Fruit fly (Drosophila melanogaster): ENCODE data around the gene eRF1.

Gene eRF1

DNA sequence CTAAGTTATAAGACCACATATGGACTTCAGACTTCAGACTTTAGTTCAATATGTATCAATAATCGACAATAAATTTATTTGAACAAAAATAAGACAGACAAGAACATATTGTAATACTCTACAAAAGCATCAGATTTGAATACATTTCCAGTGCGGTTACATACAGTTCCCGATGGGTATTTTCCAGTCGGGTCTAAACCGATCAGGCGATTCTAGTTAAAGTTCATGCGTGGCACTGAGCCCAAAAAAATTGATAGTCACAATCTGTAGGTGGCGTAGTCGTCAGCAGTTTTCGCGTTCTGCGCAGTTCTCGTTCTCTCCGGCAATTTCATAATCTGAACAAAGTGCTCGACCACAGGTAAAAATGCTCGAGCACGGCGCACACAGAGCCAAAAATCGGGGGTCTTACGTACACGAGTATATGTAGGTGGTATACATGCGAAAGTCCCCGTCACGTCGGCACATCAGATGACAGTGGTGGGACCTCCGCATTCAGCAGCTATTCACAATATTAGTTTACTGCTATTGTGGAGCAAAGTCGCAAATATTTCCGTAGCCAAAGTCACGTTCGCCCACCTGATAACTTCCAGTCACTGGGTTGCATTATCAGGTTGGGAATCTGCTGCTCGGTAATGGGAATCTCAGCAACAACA lies 47.2 kb downstream of the eRF1 start (continued):
- TF ChIP-seq dati (GFP tag; IDR thresholded peaks at IDR 0.05) (no peak), Side (GFP tag; optimal IDR thresholded peaks at IDR 0.05) (no peak), p53 (GFP tag; optimal IDR thresholded peaks at IDR 0.05) (no peak), CG18262 (tag; optimal IDR thresholded peaks at IDR 0.05) (peak; percentile 22), kay (GFP tag; optimal IDR thresholded peaks at IDR 0.05) (no peak), CG18764 (GFP tag; optimal IDR thresholded peaks at IDR 0.05) (no peak), Fer3 (tag; optimal IDR thresholded peaks at IDR 0.05) (peak; percentile 31), Hey (tag; optimal IDR thresholded peaks at IDR 0.05) (peak; percentile 40), CG10431 (GFP tag; optimal IDR thresholded peaks at IDR 0.05) (peak; percentile 63), lilli (GFP tag; optimal IDR thresholded peaks at IDR 0.05) (peak; percentile 80), CG15073 (GFP tag; optimal IDR thresholded peaks at IDR 0.05) (peak; percentile 40), en (GFP tag; optimal IDR thresholded peaks at IDR 0.05) (no peak), CG10565 (GFP tag; optimal IDR thresholded peaks at IDR 0.05) (no peak), CG17612 (GFP tag; IDR thresholded peaks at IDR 0.05) (no peak), CTCF (GFP tag; optimal IDR thresholded peaks at IDR 0.05) (peak; percentile 63), CG12769 (tag; optimal IDR thresholded peaks at IDR 0.05) (peak; percentile 73), chif (GFP tag; optimal IDR thresholded peaks at IDR 0.05) (peak in 1 of 2 experiments; percentile 2), nau (GFP tag; optimal IDR thresholded peaks at IDR 0.05) (no peak), HLHmδ (GFP tag; optimal IDR thresholded peaks at IDR 0.05) (no peak), Adf1 (GFP tag; IDR thresholded peaks at IDR 0.05) (peak; percentile 55), jigr1 (GFP tag; IDR thresholded peaks at IDR 0.05) (no peak), Camta (GFP tag; optimal IDR thresholded peaks at IDR 0.05) (no peak), Dp (GFP tag; optimal IDR thresholded peaks at IDR 0.05) (no peak), CG6854 (GFP tag; optimal IDR thresholded peaks at IDR 0.05) (peak; percentile 32), pum (GFP tag; optimal IDR thresholded peaks at IDR 0.05) (no peak), Hand (GFP tag; optimal IDR thresholded peaks at IDR 0.05) (peak; percentile 61), yki (optimal IDR thresholded peaks at IDR 0.05) (no peak), CG3065 (GFP tag; optimal IDR thresholded peaks at IDR 0.05) (no peak), CG4707 (GFP tag; optimal IDR thresholded peaks at IDR 0.05) (no peak), pros (GFP tag; optimal IDR thresholded peaks at IDR 0.05) (no peak), PHDP (tag; optimal IDR thresholded peaks at IDR 0.05) (peak; percentile 27), twi (tag; optimal IDR thresholded peaks at IDR 0.05) (no peak), HLH4C (GFP tag; IDR thresholded peaks at IDR 0.05; ENCODE audit: partially characterized antibody) (no peak), CG13424 (tag; optimal IDR thresholded peaks at IDR 0.05) (peak; percentile 26), dm (GFP tag; optimal IDR thresholded peaks at IDR 0.05) (no peak), CG11247 (GFP tag; IDR thresholded peaks at IDR 0.05) (no peak), Med (GFP tag) (peak; percentile 87), CG7963 (GFP tag; IDR thresholded peaks at IDR 0.05; ENCODE audit: partially characterized antibody) (no peak), gce (GFP tag; IDR thresholded peaks at IDR 0.05) (no peak; the same call in 2 of the 3 replicates), CG31224 (GFP tag; IDR thresholded peaks at IDR 0.05) (no peak), CG17912 (GFP tag; optimal IDR thresholded peaks at IDR 0.05) (no peak), CG4854 (GFP tag; optimal IDR thresholded peaks at IDR 0.05) (no peak), gsb-n (tag; optimal IDR thresholded peaks at IDR 0.05) (no peak), Nf-YA (GFP tag; IDR thresholded peaks at IDR 0.05) (no peak), CG12659 (GFP tag; optimal IDR thresholded peaks at IDR 0.05) (peak; percentile 57), dysf (GFP tag; IDR thresholded peaks at IDR 0.05) (peak; percentile 58; the same call in 2 of the 3 replicates), CG2129 (GFP tag; IDR thresholded peaks at IDR 0.05; ENCODE audit: partially characterized antibody) (no peak), CG15601 (tag; optimal IDR thresholded peaks at IDR 0.05) (no peak), CG2875 (GFP tag; optimal IDR thresholded peaks at IDR 0.05) (no peak), CG7987 (GFP tag; optimal IDR thresholded peaks at IDR 0.05) (peak; percentile 44), Dref (GFP tag; IDR thresholded peaks at IDR 0.05) (0 out of 2 replicates have a peak, but pooled peaks have one; percentile 15)

Data from whole organism, embryonic.